Fruit fly (Drosophila melanogaster) whole organism, embryonic: ENCODE data around the gene Ada1-2.

Experiments
- Abd-B ChIP-seq: fragments of 200-800 bp; sonication (Bioruptor generic); optimal IDR thresholded peaks from 2 replicates; lab custom pipeline; 2018; ENCODE audit warnings: missing biosample characterization, mild to moderate bottlenecking, missing genetic modification characterization, moderate library complexity
- B-H1 ChIP-seq: fragments of 200-800 bp; sonication (Bioruptor generic); IDR thresholded peaks from 3 replicates; pipeline ENCODE4 v1.3.6; 2022; ENCODE audit warnings: missing biosample characterization, missing genetic modification characterization
- B-H2 ChIP-seq: fragments of 200-800 bp; sonication (Bioruptor generic); optimal IDR thresholded peaks from 2 replicates; lab custom pipeline; 2018; ENCODE audit warnings: missing biosample characterization, mild to moderate bottlenecking, missing genetic modification characterization
- Bdp1 ChIP-seq: fragments of 200-800 bp; sonication (Bioruptor generic); optimal IDR thresholded peaks from 3 replicates; lab custom pipeline; 2016; ENCODE audit warnings: missing biosample characterization, missing genetic modification characterization
- CG10543 ChIP-seq: fragments of 200-800 bp; sonication (Bioruptor generic); optimal IDR thresholded peaks from 3 replicates; lab custom pipeline; 2017; ENCODE audit warnings: missing biosample characterization, mild to moderate bottlenecking, missing genetic modification characterization, moderate library complexity
- CG11398 ChIP-seq: fragments of 200-800 bp; sonication (Bioruptor generic); optimal IDR thresholded peaks from 2 replicates; lab custom pipeline; 2016; ENCODE audit warnings: missing biosample characterization, missing genetic modification characterization
- CG18599 ChIP-seq: fragments of 200-800 bp; sonication (Bioruptor generic); optimal IDR thresholded peaks from 3 replicates; lab custom pipeline; 2017; ENCODE audit warnings: missing biosample characterization, missing genetic modification characterization, mild to moderate bottlenecking, moderate library complexity, missing genetic modification reagents
- CG2129 ChIP-seq: fragments of 200-800 bp; sonication (Bioruptor generic); IDR thresholded peaks from 2 replicates; pipeline ENCODE4 v1.3.6; 2022; ENCODE audit warnings: missing biosample characterization, missing genetic modification characterization; ENCODE audit not compliant: partially characterized antibody
- CG33213 ChIP-seq: fragments of 200-800 bp; sonication (Bioruptor generic); optimal IDR thresholded peaks from 3 replicates; lab custom pipeline; 2016; ENCODE audit warnings: missing biosample characterization, missing genetic modification characterization
- CG34376 ChIP-seq: fragments of 200-800 bp; sonication (Bioruptor generic); optimal IDR thresholded peaks from 2 replicates; lab custom pipeline; 2018; ENCODE audit warnings: missing biosample characterization, mild to moderate bottlenecking, missing genetic modification characterization
- CG42726 ChIP-seq: fragments of 200-800 bp; sonication (Bioruptor generic); IDR thresholded peaks from 2 replicates; pipeline ENCODE4 v1.3.6; 2022; ENCODE audit warnings: missing biosample characterization, missing genetic modification characterization; ENCODE audit not compliant: partially characterized antibody
- CG5180 ChIP-seq: fragments of 200-800 bp; sonication (Bioruptor generic); optimal IDR thresholded peaks from 3 replicates; lab custom pipeline; 2017; ENCODE audit warnings: missing biosample characterization, missing genetic modification characterization, mild to moderate bottlenecking, moderate library complexity, missing genetic modification reagents
- CG6254 ChIP-seq: fragments of 200-800 bp; sonication (Bioruptor generic); optimal IDR thresholded peaks from 3 replicates; lab custom pipeline; 2017; ENCODE audit warnings: mild to moderate bottlenecking, missing biosample characterization, missing genetic modification reagents, missing genetic modification characterization
- CG6765 ChIP-seq: fragments of 200-800 bp; sonication (Bioruptor generic); optimal IDR thresholded peaks from 3 replicates; lab custom pipeline; 2017; ENCODE audit warnings: missing biosample characterization, mild to moderate bottlenecking, missing genetic modification characterization
- CG7839 ChIP-seq: fragments of 200-800 bp; sonication (Bioruptor generic); optimal IDR thresholded peaks from 3 replicates; lab custom pipeline; 2018; ENCODE audit warnings: missing biosample characterization, mild to moderate bottlenecking, missing genetic modification characterization, moderate library complexity
- CG7987 ChIP-seq: fragments of 200-800 bp; sonication (Bioruptor generic); optimal IDR thresholded peaks from 2 replicates; lab custom pipeline; 2018; ENCODE audit warnings: missing biosample characterization, mild to moderate bottlenecking, missing genetic modification characterization, moderate library complexity
- CG9797 ChIP-seq: fragments of 200-800 bp; sonication (Bioruptor generic); optimal IDR thresholded peaks from 3 replicates; lab custom pipeline; 2018; ENCODE audit warnings: missing biosample characterization, mild to moderate bottlenecking, missing genetic modification characterization
- CG9876 ChIP-seq: fragments of 200-800 bp; sonication (Bioruptor generic); optimal IDR thresholded peaks from 2 replicates; lab custom pipeline; 2016; ENCODE audit warnings: missing biosample characterization, missing genetic modification characterization
- CrebB ChIP-seq: fragments of 200-800 bp; sonication (Bioruptor generic); optimal IDR thresholded peaks from 3 replicates; lab custom pipeline; 2018; ENCODE audit warnings: missing biosample characterization, mild to moderate bottlenecking, missing genetic modification characterization
- Doc3 ChIP-seq: fragments of 200-800 bp; sonication (Bioruptor generic); IDR thresholded peaks from 3 replicates; pipeline ENCODE4 v1.3.6; 2022; ENCODE audit warnings: missing biosample characterization, missing genetic modification characterization; ENCODE audit not compliant: partially characterized antibody
- Eip74EF ChIP-seq, 2 experiments: fragments of 200-800 bp in 1 of 2; fragments of >200 bp in 1 of 2; sonication (Bioruptor generic) in 1 of 2; optimal IDR thresholded peaks; 2 replicates each; lab custom pipeline; 2017 to 2019; ENCODE audit warnings: missing biosample characterization in 2 of 2, missing genetic modification characterization in 2 of 2, mild to moderate bottlenecking in 1 of 2, moderate library complexity in 1 of 2
- HLH3B ChIP-seq: fragments of 200-800 bp; sonication (Bioruptor generic); IDR thresholded peaks from 2 replicates; pipeline ENCODE4 v1.3.6; 2022; ENCODE audit warnings: missing biosample characterization, missing genetic modification characterization
- Hr78 ChIP-seq, 2 experiments: fragments of 200-800 bp in 1 of 2; fragments of >200 bp in 1 of 2; sonication (Bioruptor generic) in 1 of 2; optimal IDR thresholded peaks; 2 replicates each; lab custom pipeline; 2017 to 2019; ENCODE audit warnings: missing biosample characterization in 2 of 2, missing genetic modification characterization in 2 of 2, mild to moderate bottlenecking in 1 of 2, moderate library complexity in 1 of 2
- Hsf ChIP-seq: fragments of 200-800 bp; sonication (Bioruptor generic); optimal IDR thresholded peaks from 3 replicates; lab custom pipeline; 2016; ENCODE audit warnings: missing biosample characterization, missing genetic modification characterization
- Lhr ChIP-seq: fragments of 200-800 bp; sonication (Bioruptor generic); optimal IDR thresholded peaks from 3 replicates; lab custom pipeline; 2017; ENCODE audit warnings: mild to moderate bottlenecking, missing biosample characterization, missing genetic modification reagents, missing genetic modification characterization
- MTF-1 ChIP-seq: fragments of 200-800 bp; sonication (Bioruptor generic); optimal IDR thresholded peaks from 2 replicates; lab custom pipeline; 2018; ENCODE audit warnings: missing biosample characterization, mild to moderate bottlenecking, missing genetic modification characterization, borderline replicate concordance
- NC2β ChIP-seq: fragments of 200-800 bp; sonication (Bioruptor generic); optimal IDR thresholded peaks from 2 replicates; lab custom pipeline; 2016; ENCODE audit warnings: missing biosample characterization, missing genetic modification characterization
- Nf-YB ChIP-seq: fragments of 200-800 bp; sonication (Bioruptor generic); optimal IDR thresholded peaks from 3 replicates; lab custom pipeline; 2019; ENCODE audit warnings: missing biosample characterization, mild to moderate bottlenecking, missing genetic modification characterization, moderate library complexity
- NfI ChIP-seq: fragments of 200-800 bp; sonication (Bioruptor generic); optimal IDR thresholded peaks from 3 replicates; lab custom pipeline; 2018; ENCODE audit warnings: missing biosample characterization, mild to moderate bottlenecking, missing genetic modification characterization, moderate library complexity
- Rfx ChIP-seq: fragments of 200-800 bp; sonication (Bioruptor generic); IDR thresholded peaks from 2 replicates; pipeline ENCODE4 v1.3.6; 2022; ENCODE audit warnings: missing biosample characterization, missing genetic modification characterization
- Six4 ChIP-seq: fragments of 200-800 bp; sonication (Bioruptor generic); optimal IDR thresholded peaks from 2 replicates; lab custom pipeline; 2016; ENCODE audit warnings: missing biosample characterization, missing genetic modification characterization
- aop ChIP-seq: fragments of 200-800 bp; sonication (Bioruptor generic); IDR thresholded peaks from 2 replicates; pipeline ENCODE4 v1.3.6; 2022; ENCODE audit warnings: missing biosample characterization, missing genetic modification characterization
- chinmo ChIP-seq: fragments of 200-800 bp; sonication (Bioruptor generic); IDR thresholded peaks from 4 replicates; pipeline ENCODE4 v1.3.6; 2022; ENCODE audit warnings: missing biosample characterization, missing genetic modification characterization; ENCODE audit not compliant: partially characterized antibody
- fd102C ChIP-seq: fragments of 200-800 bp; sonication (Bioruptor generic); optimal IDR thresholded peaks from 2 replicates; lab custom pipeline; 2018; ENCODE audit warnings: missing biosample characterization, mild to moderate bottlenecking, missing genetic modification characterization, moderate library complexity
- hkb ChIP-seq, 2 experiments: fragments of 200-800 bp in 1 of 2; fragments of >200 bp in 1 of 2; sonication (Bioruptor generic) in 1 of 2; IDR thresholded peaks in 1 of 2; optimal IDR thresholded peaks in 1 of 2; 2 replicates each; pipeline versions ENCODE4 v1.3.6 to Lab custom; 2017 to 2022; ENCODE audit warnings: missing biosample characterization in 1 of 2, missing genetic modification characterization in 1 of 2
- insv ChIP-seq, 2 experiments: fragments of 200-800 bp; sonication (Bioruptor generic); optimal IDR thresholded peaks; 3 replicates each; lab custom pipeline; 2016 to 2018; ENCODE audit warnings: missing biosample characterization in 2 of 2, missing genetic modification characterization in 2 of 2
- kni ChIP-seq: fragments of 200-800 bp; sonication (Bioruptor generic); optimal IDR thresholded peaks from 3 replicates; lab custom pipeline; 2017; ENCODE audit warnings: mild to moderate bottlenecking, missing biosample characterization, missing genetic modification reagents, missing genetic modification characterization
- lilli ChIP-seq: fragments of 200-800 bp; sonication (Bioruptor generic); optimal IDR thresholded peaks from 3 replicates; lab custom pipeline; 2016; ENCODE audit warnings: missing biosample characterization, missing genetic modification characterization
- mirr ChIP-seq: fragments of 200-800 bp; sonication (Bioruptor generic); optimal IDR thresholded peaks from 3 replicates; lab custom pipeline; 2018; ENCODE audit warnings: missing biosample characterization, mild to moderate bottlenecking, missing genetic modification characterization
- org-1 ChIP-seq: fragments of 200-800 bp; sonication (Bioruptor generic); optimal IDR thresholded peaks from 2 replicates; lab custom pipeline; 2017; ENCODE audit warnings: missing biosample characterization, missing genetic modification characterization
- pros ChIP-seq: fragments of 200-800 bp; sonication (Bioruptor generic); optimal IDR thresholded peaks from 3 replicates; lab custom pipeline; 2019; ENCODE audit warnings: missing biosample characterization, mild to moderate bottlenecking, missing genetic modification characterization, moderate library complexity
- ranshi ChIP-seq: fragments of 200-800 bp; sonication (Bioruptor generic); IDR thresholded peaks from 2 replicates; pipeline ENCODE4 v1.3.6; 2022; ENCODE audit warnings: missing biosample characterization, missing genetic modification characterization
- rib ChIP-seq: fragments of 200-800 bp; sonication (Bioruptor generic); IDR thresholded peaks from 2 replicates; pipeline ENCODE4 v1.3.6; 2022; ENCODE audit warnings: missing biosample characterization, missing genetic modification characterization
- run ChIP-seq: fragments of 200-800 bp; sonication (Bioruptor generic); optimal IDR thresholded peaks from 3 replicates; lab custom pipeline; 2018; ENCODE audit warnings: missing biosample characterization, mild to moderate bottlenecking, missing genetic modification characterization
- sqz ChIP-seq: fragments of 200-800 bp; sonication (Bioruptor generic); optimal IDR thresholded peaks from 3 replicates; lab custom pipeline; 2018; ENCODE audit warnings: missing biosample characterization, mild to moderate bottlenecking, missing genetic modification characterization
- stwl ChIP-seq: fragments of 200-800 bp; sonication (Bioruptor generic); optimal IDR thresholded peaks from 3 replicates; lab custom pipeline; 2018; ENCODE audit warnings: missing biosample characterization, mild to moderate bottlenecking, missing genetic modification characterization, moderate library complexity

The Ada1-2 gene

dm6 chr2L:12005436-12006396, 13.0 kb downstream of the Ada1-2 start (continued):
- TF ChIP-seq Nf-YB (GFP tag; lab: Kevin White, UChicago) (peak; percentile 95), CG33213 (no peak), CG18599 (GFP tag; lab: Kevin White, UChicago) (peak; percentile 40), sqz (GFP tag; lab: Kevin White, UChicago) (peak; percentile 92), Bdp1 (GFP tag; lab: Kevin White, UChicago) (no peak), CrebB (tag; lab: Kevin White, UChicago) (peak; percentile 3), mirr (GFP tag; lab: Kevin White, UChicago) (peak; percentile 71), CG9876 (GFP tag; lab: Kevin White, UChicago) (no peak), NC2β (no peak), CG5180 (peak; percentile 36), CG6254 (GFP tag; lab: Kevin White, UChicago) (no peak), CG7987 (GFP tag; lab: Kevin White, UChicago) (peak; percentile 71), chinmo (GFP tag; lab: Robert Waterston, UW) (no peak), pros (GFP tag; lab: Kevin White, UChicago) (peak; percentile 50), Rfx (GFP tag; lab: Robert Waterston, UW) (no peak), rib (GFP tag; lab: Robert Waterston, UW) (no peak), CG42726 (GFP tag; lab: Robert Waterston, UW) (no peak), kni (GFP tag; lab: Kevin White, UChicago) (peak; percentile 95), Six4 (GFP tag; lab: Kevin White, UChicago) (no peak), CG9797 (GFP tag; lab: Kevin White, UChicago) (no peak), Lhr (GFP tag; lab: Kevin White, UChicago) (peak; percentile 28), lilli (GFP tag; lab: Kevin White, UChicago) (no peak), run (tag; lab: Kevin White, UChicago) (peak; percentile 97), aop (GFP tag; lab: Robert Waterston, UW) (no peak), hkb (optimal IDR thresholded peaks at IDR 0.05; lab: Kevin White, UChicago) (no peak), hkb (GFP tag; IDR thresholded peaks at IDR 0.05; lab: Robert Waterston, UW) (no peak), B-H1 (GFP tag; lab: Robert Waterston, UW) (no peak), Hsf (GFP tag; lab: Kevin White, UChicago) (no peak), insv (GFP tag; optimal IDR thresholded peaks at IDR 0.05; lab: Kevin White, UChicago) (no peak), CG2129 (no peak), CG11398 (GFP tag; lab: Kevin White, UChicago) (no peak), Hr78 (GFP tag; optimal IDR thresholded peaks at IDR 0.05; lab: Kevin White, UChicago) (peak in 1 of 2 experiments; percentile 99), ranshi (no peak), org-1 (GFP tag; lab: Kevin White, UChicago) (peak; percentile 28), CG7839 (tag; lab: Kevin White, UChicago) (no peak), MTF-1 (GFP tag; lab: Kevin White, UChicago) (no peak), Eip74EF (GFP tag; optimal IDR thresholded peaks at IDR 0.05; lab: Kevin White, UChicago) (no peak), B-H2 (GFP tag; lab: Kevin White, UChicago) (peak; percentile 17), fd102C (GFP tag; lab: Kevin White, UChicago) (no peak), stwl (no peak), CG34376 (peak; percentile 47), Doc3 (no peak), NfI (peak; percentile 87), Abd-B (GFP tag; lab: Kevin White, UChicago) (peak; percentile 81), CG6765 (GFP tag; lab: Kevin White, UChicago) (no peak), HLH3B (GFP tag; lab: Robert Waterston, UW) (no peak), CG10543 (GFP tag; lab: Kevin White, UChicago) (peak; percentile 98)
